Fruit fly (Drosophila melanogaster) whole organism, embryonic: ENCODE results near the gene CG10467.

Experiments used
- Abd-B ChIP-seq: fragments of 200-800 bp; sonication (Bioruptor generic); optimal IDR thresholded peaks from 2 replicates; lab custom pipeline; 2018; ENCODE audit warnings: missing biosample characterization, mild to moderate bottlenecking, missing genetic modification characterization, moderate library complexity
- Atf6 ChIP-seq: fragments of 200-800 bp; sonication (Bioruptor generic); IDR thresholded peaks from 2 replicates; pipeline ENCODE4 v1.3.6; 2022; ENCODE audit warnings: missing biosample characterization, missing genetic modification characterization
- Bgb ChIP-seq: fragments of 200-800 bp; sonication (Bioruptor generic); IDR thresholded peaks from 2 replicates; pipeline ENCODE4 v1.3.6; 2022; ENCODE audit warnings: missing biosample characterization, missing genetic modification characterization; ENCODE audit not compliant: partially characterized antibody
- BtbVII ChIP-seq: fragments of 200-800 bp; sonication (Bioruptor generic); optimal IDR thresholded peaks from 3 replicates; lab custom pipeline; 2017; ENCODE audit warnings: missing biosample characterization, mild to moderate bottlenecking, missing genetic modification characterization
- Bteb2 ChIP-seq: fragments of 200-800 bp; sonication (Bioruptor generic); optimal IDR thresholded peaks from 2 replicates; lab custom pipeline; 2016; ENCODE audit warnings: missing biosample characterization, missing genetic modification characterization
- CG10267 ChIP-seq: fragments of 200-800 bp; sonication (Bioruptor generic); optimal IDR thresholded peaks from 2 replicates; lab custom pipeline; 2018; ENCODE audit warnings: missing biosample characterization, mild to moderate bottlenecking, missing genetic modification characterization, moderate library complexity
- CG10274 ChIP-seq: fragments of 200-800 bp; sonication (Bioruptor generic); optimal IDR thresholded peaks from 3 replicates; lab custom pipeline; 2017; ENCODE audit warnings: missing biosample characterization, mild to moderate bottlenecking, missing genetic modification characterization
- CG10565 ChIP-seq: fragments of 200-800 bp; sonication (Bioruptor generic); optimal IDR thresholded peaks from 3 replicates; lab custom pipeline; 2016; ENCODE audit warnings: missing biosample characterization, mild to moderate bottlenecking, missing genetic modification characterization
- CG10959 ChIP-seq: fragments of 200-800 bp; sonication (Bioruptor generic); IDR thresholded peaks from 2 replicates; pipeline ENCODE4 v1.3.6; 2022; ENCODE audit warnings: missing biosample characterization, missing genetic modification characterization
- CG12219 ChIP-seq: fragments of 200-800 bp; sonication (Bioruptor generic); optimal IDR thresholded peaks from 3 replicates; lab custom pipeline; 2018; ENCODE audit warnings: missing biosample characterization, mild to moderate bottlenecking, missing genetic modification characterization
- CG13894 ChIP-seq: fragments of 200-800 bp; sonication (Bioruptor generic); optimal IDR thresholded peaks from 3 replicates; lab custom pipeline; 2018; ENCODE audit warnings: missing biosample characterization, mild to moderate bottlenecking, missing genetic modification characterization, moderate library complexity
- CG15479 ChIP-seq: fragments of 200-800 bp; sonication (Bioruptor generic); optimal IDR thresholded peaks from 3 replicates; lab custom pipeline; 2019; ENCODE audit warnings: missing biosample characterization, mild to moderate bottlenecking, missing genetic modification characterization, moderate library complexity
- CG1647 ChIP-seq: fragments of 200-800 bp; sonication (Bioruptor generic); optimal IDR thresholded peaks from 3 replicates; lab custom pipeline; 2016; ENCODE audit warnings: missing biosample characterization, missing genetic modification characterization
- CG17912 ChIP-seq: fragments of 200-800 bp; sonication (Bioruptor generic); optimal IDR thresholded peaks from 2 replicates; lab custom pipeline; 2018; ENCODE audit warnings: missing biosample characterization, mild to moderate bottlenecking, missing genetic modification characterization
- CG18011 ChIP-seq: fragments of 200-800 bp; sonication (Bioruptor generic); optimal IDR thresholded peaks from 2 replicates; lab custom pipeline; 2017; ENCODE audit warnings: missing biosample characterization, missing genetic modification characterization, mild to moderate bottlenecking, moderate library complexity, missing genotype
- CG18476 ChIP-seq: fragments of 200-800 bp; sonication (Bioruptor generic); optimal IDR thresholded peaks from 2 replicates; lab custom pipeline; 2016; ENCODE audit warnings: missing biosample characterization, mild to moderate bottlenecking, missing genetic modification characterization
- CG18599 ChIP-seq: fragments of 200-800 bp; sonication (Bioruptor generic); optimal IDR thresholded peaks from 3 replicates; lab custom pipeline; 2017; ENCODE audit warnings: missing biosample characterization, missing genetic modification characterization, mild to moderate bottlenecking, moderate library complexity, missing genetic modification reagents
- CG5953 ChIP-seq: fragments of 200-800 bp; sonication (Bioruptor generic); IDR thresholded peaks from 2 replicates; pipeline ENCODE4 v1.3.6; 2022; ENCODE audit warnings: missing biosample characterization, missing genetic modification characterization
- CG8290 ChIP-seq, 3 experiments: fragments of 200-800 bp; sonication (Bioruptor generic); optimal IDR thresholded peaks; 2 replicates each; lab custom pipeline; 2016 to 2019; ENCODE audit warnings: missing biosample characterization in 3 of 3, missing genetic modification characterization in 3 of 3, mild to moderate bottlenecking in 2 of 3, moderate library complexity in 1 of 3
- CG9437 ChIP-seq: fragments of 200-800 bp; sonication (Bioruptor generic); optimal IDR thresholded peaks from 2 replicates; lab custom pipeline; 2018; ENCODE audit warnings: missing biosample characterization, mild to moderate bottlenecking, missing genetic modification characterization
- Dfd ChIP-seq, 2 experiments: fragments of >200 bp; optimal IDR thresholded peaks; 2 replicates each; lab custom pipeline; 2017; ENCODE audit warnings: missing biosample characterization in 2 of 2, missing genetic modification characterization in 2 of 2
- Doc3 ChIP-seq: fragments of 200-800 bp; sonication (Bioruptor generic); IDR thresholded peaks from 3 replicates; pipeline ENCODE4 v1.3.6; 2022; ENCODE audit warnings: missing biosample characterization, missing genetic modification characterization; ENCODE audit not compliant: partially characterized antibody
- Dp ChIP-seq: fragments of 200-800 bp; sonication (Bioruptor generic); optimal IDR thresholded peaks from 2 replicates; lab custom pipeline; 2018; ENCODE audit warnings: missing biosample characterization, mild to moderate bottlenecking, missing genetic modification characterization, moderate library complexity
- Drgx ChIP-seq: fragments of 200-800 bp; sonication (Bioruptor generic); IDR thresholded peaks from 2 replicates; pipeline ENCODE4 v1.3.6; 2022; ENCODE audit warnings: missing biosample characterization, missing genetic modification characterization
- HmgD ChIP-seq: fragments of 200-800 bp; sonication (Bioruptor generic); optimal IDR thresholded peaks from 3 replicates; lab custom pipeline; 2016; ENCODE audit warnings: missing biosample characterization, missing genetic modification characterization
- Kr ChIP-seq: fragments of 200-800 bp; sonication (Bioruptor generic); optimal IDR thresholded peaks from 2 replicates; lab custom pipeline; 2017; ENCODE audit warnings: missing biosample characterization, mild to moderate bottlenecking, missing genetic modification characterization
- Meics ChIP-seq: fragments of 200-800 bp; sonication (Bioruptor generic); optimal IDR thresholded peaks from 2 replicates; lab custom pipeline; 2017; ENCODE audit warnings: missing biosample characterization, mild to moderate bottlenecking, missing genetic modification characterization
- Six4 ChIP-seq: fragments of 200-800 bp; sonication (Bioruptor generic); optimal IDR thresholded peaks from 2 replicates; lab custom pipeline; 2016; ENCODE audit warnings: missing biosample characterization, missing genetic modification characterization
- Sry-δ ChIP-seq: fragments of 200-800 bp; sonication (Bioruptor generic); optimal IDR thresholded peaks from 2 replicates; lab custom pipeline; 2016; ENCODE audit warnings: missing biosample characterization, missing genetic modification characterization
- crol ChIP-seq: fragments of 200-800 bp; sonication (Bioruptor generic); IDR thresholded peaks from 2 replicates; pipeline ENCODE4 v1.3.6; 2022; ENCODE audit warnings: missing biosample characterization, missing genetic modification characterization
- disco-r ChIP-seq: fragments of 200-800 bp; sonication (Bioruptor generic); optimal IDR thresholded peaks from 2 replicates; lab custom pipeline; 2016; ENCODE audit warnings: missing biosample characterization, missing genetic modification characterization
- grn ChIP-seq: fragments of 200-800 bp; sonication (Bioruptor generic); optimal IDR thresholded peaks from 3 replicates; lab custom pipeline; 2017; ENCODE audit warnings: missing biosample characterization, missing genetic modification characterization
- gsb ChIP-seq: fragments of 200-800 bp; sonication (Bioruptor generic); IDR thresholded peaks from 2 replicates; pipeline ENCODE4 v1.3.6; 2022; ENCODE audit warnings: missing biosample characterization, missing genetic modification characterization
- her ChIP-seq: fragments of 200-800 bp; sonication (Bioruptor generic); optimal IDR thresholded peaks from 2 replicates; lab custom pipeline; 2016; ENCODE audit warnings: missing biosample characterization, missing genetic modification characterization
- inv ChIP-seq: fragments of 200-800 bp; sonication (Bioruptor generic); IDR thresholded peaks from 2 replicates; pipeline ENCODE4 v1.3.6; 2022; ENCODE audit warnings: missing biosample characterization, missing genetic modification characterization; ENCODE audit not compliant: partially characterized antibody
- lab ChIP-seq: fragments of 200-800 bp; sonication (Bioruptor generic); optimal IDR thresholded peaks from 3 replicates; lab custom pipeline; 2017; ENCODE audit warnings: missing biosample characterization, missing genetic modification characterization, mild to moderate bottlenecking, moderate library complexity, missing genetic modification reagents
- lov ChIP-seq, 2 experiments: fragments of 200-800 bp in 1 of 2; fragments of >200 bp in 1 of 2; sonication (Bioruptor generic) in 1 of 2; IDR thresholded peaks in 1 of 2; optimal IDR thresholded peaks in 1 of 2; 2 replicates in 1 of 2; 3 replicates in 1 of 2; pipeline versions ENCODE4 v1.3.6 to Lab custom; 2017 to 2022; ENCODE audit warnings: missing biosample characterization in 1 of 2, missing genetic modification characterization in 1 of 2
- maf-S ChIP-seq: fragments of 200-800 bp; sonication (Bioruptor generic); optimal IDR thresholded peaks from 2 replicates; lab custom pipeline; 2016; ENCODE audit warnings: missing biosample characterization, missing genetic modification characterization
- odd ChIP-seq: fragments of 200-800 bp; sonication (Bioruptor generic); optimal IDR thresholded peaks from 2 replicates; lab custom pipeline; 2017; ENCODE audit warnings: missing biosample characterization, mild to moderate bottlenecking, missing genetic modification characterization
- prd ChIP-seq, 3 experiments: fragments of >200 bp in 2 of 3; fragments of 200-800 bp in 1 of 3; sonication (Bioruptor generic) in 1 of 3; optimal IDR thresholded peaks in 2 of 3; IDR thresholded peaks in 1 of 3; 2 replicates in 2 of 3; 3 replicates in 1 of 3; pipeline versions ENCODE4 v1.3.6 to Lab custom; 2017 to 2022; ENCODE audit warnings: missing biosample characterization in 1 of 3, missing genetic modification characterization in 1 of 3
- sens ChIP-seq: fragments of 200-800 bp; sonication (Bioruptor generic); peaks from one replicate; lab custom pipeline; 2016; ENCODE audit warnings: missing biosample characterization, missing genetic modification characterization
- sisA ChIP-seq: fragments of 200-800 bp; sonication (Bioruptor generic); IDR thresholded peaks from 2 replicates; pipeline ENCODE4 v1.3.6; 2022; ENCODE audit warnings: missing biosample characterization, missing genetic modification characterization
- slp2 ChIP-seq: fragments of 200-800 bp; sonication (Bioruptor generic); optimal IDR thresholded peaks from 2 replicates; lab custom pipeline; 2016; ENCODE audit warnings: missing biosample characterization, missing genetic modification characterization
- stc ChIP-seq: fragments of 200-800 bp; sonication (Bioruptor generic); IDR thresholded peaks from 2 replicates; pipeline ENCODE4 v1.3.6; 2022; ENCODE audit warnings: missing biosample characterization, missing genetic modification characterization
- tgo ChIP-seq: fragments of 200-800 bp; sonication (Bioruptor generic); IDR thresholded peaks from 3 replicates; pipeline ENCODE4 v1.3.6; 2022; ENCODE audit warnings: missing biosample characterization, missing genetic modification characterization
- tio ChIP-seq: fragments of 200-800 bp; sonication (Bioruptor generic); optimal IDR thresholded peaks from 2 replicates; lab custom pipeline; 2017; ENCODE audit warnings: missing biosample characterization, missing genetic modification characterization, inconsistent platforms
- wdn ChIP-seq: fragments of 200-800 bp; sonication (Bioruptor generic); IDR thresholded peaks from 2 replicates; pipeline ENCODE4 v1.3.6; 2022; ENCODE audit warnings: missing biosample characterization, missing genetic modification characterization
- z ChIP-seq: fragments of 200-800 bp; sonication (Bioruptor generic); IDR thresholded peaks from 3 replicates; pipeline ENCODE4 v1.3.6; 2022; ENCODE audit warnings: missing biosample characterization, missing genetic modification characterization

The CG10467 gene

DNA sequence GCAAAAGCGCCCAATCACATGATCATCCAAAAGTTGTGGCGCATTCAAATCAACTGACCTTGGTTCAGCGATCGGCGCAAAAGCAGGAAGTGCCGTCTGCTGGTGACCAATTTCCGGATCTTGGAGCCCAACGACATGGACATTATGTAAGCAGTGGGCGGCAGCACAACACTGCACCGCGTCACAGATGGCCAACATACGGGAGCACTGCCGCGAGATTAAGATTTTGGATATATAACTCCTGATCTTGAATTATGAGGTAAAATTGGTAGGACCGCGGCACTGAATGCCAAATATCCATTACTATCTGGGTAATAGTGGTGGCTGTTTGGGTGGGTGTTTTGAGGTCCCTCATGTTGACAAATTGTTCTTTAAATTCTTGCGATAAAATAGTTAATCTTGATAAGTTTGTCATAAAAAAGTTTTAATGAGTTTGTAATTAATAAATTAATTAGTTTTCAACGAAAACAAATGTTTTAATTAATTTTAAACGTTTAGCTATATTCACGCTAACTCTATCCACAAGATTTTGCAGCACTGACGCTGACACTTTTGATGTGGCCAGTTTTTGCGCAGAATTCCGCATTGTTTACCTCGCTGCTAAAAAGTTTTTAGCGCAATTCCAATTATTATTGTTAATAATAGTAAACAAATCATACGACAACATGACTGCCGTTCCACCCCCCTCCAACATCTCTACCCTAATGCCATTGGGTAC is 19.4 kb downstream of the CG10467 start, which contains the start of the genes CG13295 and CG6610 (continued):
- TF ChIP-seq BtbVII (GFP tag; lab: Kevin White, UChicago) (peak; percentile 15), CG17912 (GFP tag; lab: Kevin White, UChicago) (no peak), slp2 (GFP tag; lab: Kevin White, UChicago) (no peak), Atf6 (GFP tag; lab: Robert Waterston, UW) (peak; percentile 35; the same call in 1 of the 2 replicates), Bgb (GFP tag; lab: Robert Waterston, UW) (0 out of 2 replicates have a peak, but pooled peaks have one; percentile 31), prd (optimal IDR thresholded peaks at IDR 0.05; lab: Kevin White, UChicago) (no peak), prd (GFP tag; IDR thresholded peaks at IDR 0.05; lab: Robert Waterston, UW) (peak; percentile 75), CG12219 (GFP tag; lab: Kevin White, UChicago) (peak; percentile 4), HmgD (GFP tag; lab: Kevin White, UChicago) (no peak), tgo (no peak; the same call in 2 of the 3 replicates), CG8290 (GFP tag; optimal IDR thresholded peaks at IDR 0.05; lab: Kevin White, UChicago) (no peak), CG8290 (tag; optimal IDR thresholded peaks at IDR 0.05; lab: Kevin White, UChicago) (no peak), Bteb2 (GFP tag; lab: Kevin White, UChicago) (peak; percentile 36), Drgx (GFP tag; lab: Robert Waterston, UW) (no peak), CG10565 (no peak), Doc3 (GFP tag; lab: Robert Waterston, UW) (no peak), CG10959 (GFP tag; lab: Robert Waterston, UW) (no peak), CG9437 (peak; percentile 22), CG10267 (peak; percentile 61), Abd-B (peak; percentile 50), tio (GFP tag; lab: Kevin White, UChicago) (peak; percentile 19), Six4 (GFP tag; lab: Kevin White, UChicago) (no peak), sisA (peak; percentile 46; the same call in 1 of the 2 replicates), CG18599 (GFP tag; lab: Kevin White, UChicago) (peak; percentile 64), CG5953 (no peak), wdn (GFP tag; lab: Robert Waterston, UW) (no peak), grn (GFP tag; lab: Kevin White, UChicago) (no peak), lov (optimal IDR thresholded peaks at IDR 0.05; lab: Kevin White, UChicago) (no peak), lov (GFP tag; IDR thresholded peaks at IDR 0.05; lab: Robert Waterston, UW) (no peak), CG18476 (no peak), Kr (GFP tag; lab: Kevin White, UChicago) (no peak), gsb (GFP tag; lab: Robert Waterston, UW) (no peak), her (GFP tag; lab: Kevin White, UChicago) (no peak), z (GFP tag; lab: Robert Waterston, UW) (no peak), CG13894 (tag; lab: Kevin White, UChicago) (peak; percentile 62), stc (GFP tag; lab: Robert Waterston, UW) (no peak), odd (GFP tag; lab: Kevin White, UChicago) (peak; percentile 1), inv (GFP tag; lab: Robert Waterston, UW) (no peak), lab (GFP tag; lab: Kevin White, UChicago) (peak; percentile 61), crol (GFP tag; lab: Robert Waterston, UW) (no peak), maf-S (GFP tag; lab: Kevin White, UChicago) (no peak), CG10274 (GFP tag; lab: Kevin White, UChicago) (no peak), Dfd (GFP tag; optimal IDR thresholded peaks at IDR 0.05; lab: Kevin White, UChicago) (no peak), CG15479 (GFP tag; lab: Kevin White, UChicago) (no peak), Dp (GFP tag; lab: Kevin White, UChicago) (peak; percentile 4), Sry-δ (GFP tag; lab: Kevin White, UChicago) (peak; percentile 22), sens (GFP tag; lab: Kevin White, UChicago) (peak; percentile 90), CG1647 (GFP tag; lab: Kevin White, UChicago) (peak; percentile 3), Meics (GFP tag; lab: Kevin White, UChicago) (peak; percentile 52), CG18011 (GFP tag; lab: Kevin White, UChicago) (peak; percentile 13), disco-r (no peak)
